Worm (Caenorhabditis elegans): Measurements from ENCODE around the gene aipr-1.

aipr-1 gene

ce11 chrII:6612544-6612943, 18.5 kb upstream of the aipr-1 start:
- no peak for TF ChIP-seq unc-62 (GFP tag; optimal IDR thresholded peaks at IDR 0.05)

ce11 chrII:6610262-6610661, 16.2 kb upstream of the aipr-1 start:
- TF ChIP-seq unc-62 (GFP tag; optimal IDR thresholded peaks at IDR 0.05): no peak

DNA sequence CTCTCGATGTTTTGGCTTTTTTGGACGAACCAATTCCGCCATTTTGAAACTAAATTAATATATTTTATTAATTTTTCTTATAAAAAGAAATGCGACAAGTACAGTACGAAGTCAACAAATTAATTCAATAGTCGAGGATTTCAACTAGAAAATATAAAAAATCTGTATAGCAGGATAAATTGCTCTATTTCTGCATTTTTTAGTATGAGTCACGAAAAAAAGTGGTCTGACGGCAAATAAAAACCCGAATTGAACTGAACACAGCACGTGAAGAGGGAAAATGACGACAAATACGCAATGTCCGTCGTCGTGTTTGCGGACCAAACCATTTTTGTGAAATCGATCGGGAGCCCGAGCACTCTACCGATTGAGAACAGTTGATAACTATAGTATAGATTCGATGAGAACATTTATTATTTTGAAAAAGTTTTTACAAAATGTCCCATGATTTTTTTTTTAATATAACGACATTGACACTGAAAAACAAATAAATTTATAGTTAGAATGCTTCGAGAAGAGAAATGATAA, 15.3 kb upstream of the aipr-1 start, which contains the start of gene epg-5:
epg-5 (minus strand) TSS at position 51 of the 528 bp plus-strand sequence.
- no peak for TF ChIP-seq unc-62 (GFP tag; optimal IDR thresholded peaks at IDR 0.05)

DNA sequence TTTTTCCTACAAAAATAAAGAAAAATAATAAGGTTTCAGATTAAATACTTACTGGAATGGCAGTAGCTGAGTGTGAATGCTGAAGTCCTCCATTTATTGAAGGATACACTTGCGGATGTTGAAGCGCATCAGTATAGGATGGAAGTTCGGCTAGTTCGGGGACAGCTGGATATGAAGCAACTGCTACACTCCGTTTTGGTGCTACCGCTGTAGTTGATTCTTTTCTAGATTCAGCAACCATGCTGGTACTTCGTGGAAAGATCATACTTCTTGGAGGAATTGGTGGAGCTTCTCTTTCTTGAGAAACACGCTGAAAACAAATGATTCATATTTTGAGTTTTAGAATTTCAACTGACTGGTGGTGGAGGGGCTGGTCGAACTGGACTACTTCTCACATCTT, 14.6 kb upstream of the aipr-1 start:
- no peak for TF ChIP-seq unc-62 (GFP tag; optimal IDR thresholded peaks at IDR 0.05)

DNA sequence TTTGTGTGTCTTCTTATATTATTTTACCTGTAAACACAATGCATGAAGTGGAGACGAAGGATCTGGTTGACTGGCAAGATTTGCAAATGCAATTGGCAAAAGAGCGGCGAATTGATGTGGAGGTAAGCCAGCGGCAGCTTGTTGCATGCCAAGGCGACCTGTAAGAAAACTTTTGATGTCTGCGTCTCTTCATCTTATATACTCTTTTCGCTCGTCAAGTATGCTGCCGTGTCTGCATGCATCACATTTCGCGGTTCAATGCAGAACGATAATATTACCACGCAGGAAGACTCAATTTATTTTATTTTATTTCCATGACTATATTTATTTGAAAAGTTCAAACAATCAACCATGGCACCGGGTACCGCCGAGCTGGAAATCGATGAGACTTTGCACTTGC, 6.9 kb upstream of the aipr-1 start, which contains the start of gene vps-33.2:
vps-33.2 (plus strand) TSS at position 244 of the 400 bp plus-strand sequence.
- no peak for TF ChIP-seq unc-62 (GFP tag; optimal IDR thresholded peaks at IDR 0.05)

DNA sequence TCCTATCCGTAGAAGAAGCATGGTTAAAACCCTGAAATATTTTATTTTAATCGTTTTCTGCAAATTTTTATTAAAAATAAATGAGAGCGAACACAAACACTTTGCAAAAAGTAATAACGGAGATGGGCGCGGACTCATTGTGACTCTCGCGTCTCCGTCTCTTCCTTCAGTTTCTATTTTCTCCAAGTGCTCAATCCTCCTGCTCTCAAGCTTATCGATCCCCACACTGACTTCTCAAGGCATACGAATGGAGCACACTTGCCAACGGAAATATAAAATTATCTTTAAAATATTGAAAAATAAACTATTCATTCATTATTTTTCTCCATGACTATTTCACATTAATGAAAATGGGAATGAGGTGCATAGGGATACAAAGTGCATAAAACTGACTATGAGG, 4.0 kb upstream of the aipr-1 start, which contains the start of gene dnj-8:
dnj-8 (minus strand) TSS at position 31 of the 400 bp plus-strand sequence.
- no peak for TF ChIP-seq unc-62 (GFP tag; optimal IDR thresholded peaks at IDR 0.05)

DNA sequence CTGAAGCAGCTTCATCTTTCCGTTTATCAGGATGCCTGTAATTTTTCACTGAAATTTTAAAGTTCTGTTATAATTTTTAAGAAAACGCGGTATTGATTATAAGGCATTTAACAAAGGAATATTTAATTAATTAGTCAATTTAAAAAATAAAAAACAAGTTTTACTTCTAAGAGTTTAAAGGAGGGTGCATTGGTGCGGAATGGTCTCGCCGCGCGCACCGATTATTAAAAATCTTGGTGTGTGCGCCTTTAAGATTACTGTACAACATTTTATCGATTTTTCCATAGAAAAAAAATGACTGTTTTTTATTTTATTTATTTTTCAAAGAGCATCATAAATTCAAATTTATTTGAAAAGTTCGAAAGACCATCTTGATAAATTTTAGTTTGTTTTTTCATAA, 3.5 kb upstream of the aipr-1 start:
- no peak for TF ChIP-seq unc-62 (GFP tag; optimal IDR thresholded peaks at IDR 0.05)

- TF ChIP-seq unc-62 (GFP tag; optimal IDR thresholded peaks at IDR 0.05): no peak
Measured at ce11 chrII:6592251-6592650, 1.8 kb downstream of the aipr-1 start, which contains the start of gene C56C10.9. Gene C56C10.9 (minus strand): TSS chrII:6592351.

- no peak for TF ChIP-seq unc-62 (GFP tag; optimal IDR thresholded peaks at IDR 0.05)
Measured at ce11 chrII:6591000-6591399, 3.1 kb downstream of the aipr-1 start.

- TF ChIP-seq unc-62 (GFP tag; optimal IDR thresholded peaks at IDR 0.05): no peak
Measured at ce11 chrII:6589408-6589807, 4.6 kb downstream of the aipr-1 start, which contains the start of gene vps-32.1. Gene vps-32.1 (plus strand): TSS chrII:6589708.

DNA sequence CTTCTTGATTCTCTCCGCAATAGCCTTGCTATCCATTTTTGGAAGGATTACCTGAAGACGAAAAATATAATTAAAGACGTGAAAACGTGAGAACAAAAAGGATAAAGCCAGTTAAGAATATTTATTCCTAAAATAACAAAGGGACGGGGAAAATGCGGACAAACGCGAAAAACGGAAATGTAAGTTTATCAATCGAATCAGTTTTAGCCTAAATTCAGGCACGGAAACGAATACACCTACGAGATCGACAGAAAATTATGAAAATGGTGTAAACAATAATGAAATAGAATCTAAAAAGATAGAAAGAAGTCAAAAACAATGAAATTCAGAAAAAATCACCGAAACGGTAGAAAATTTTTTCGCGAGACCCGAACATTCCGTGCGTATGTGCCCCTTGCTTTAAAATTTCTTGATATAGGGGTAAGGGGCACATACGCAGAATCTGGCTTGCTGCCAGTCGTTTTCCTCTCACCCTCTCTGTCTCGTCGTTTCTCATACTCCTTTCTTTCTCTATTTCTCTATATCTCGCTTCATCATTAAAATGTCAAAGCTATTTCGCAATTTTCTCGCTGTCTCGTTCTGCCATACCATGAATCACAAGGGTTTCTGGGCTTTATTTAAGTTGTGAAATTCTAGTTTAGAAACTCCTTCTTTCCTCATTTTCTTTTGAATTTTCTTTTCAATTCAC, 5.3 kb downstream of the aipr-1 start, which contains the start of gene icd-1:
icd-1 (minus strand) TSS at position 51 of the 688 bp plus-strand sequence.
- no peak for TF ChIP-seq unc-62 (GFP tag; optimal IDR thresholded peaks at IDR 0.05)

ce11 chrII:6587264-6587870, 6.7 kb downstream of the aipr-1 start, which contains the start of gene C56C10.7:
Gene C56C10.7 (minus strand): TSS chrII:6587575.
- no peak for TF ChIP-seq unc-62 (GFP tag; optimal IDR thresholded peaks at IDR 0.05)

ce11 chrII:6582758-6583157, 11.3 kb downstream of the aipr-1 start, which contains the start of gene C56C10.4:
Gene C56C10.4 (plus strand): TSS chrII:6583058.
- TF ChIP-seq unc-62 (GFP tag; optimal IDR thresholded peaks at IDR 0.05): no peak

DNA sequence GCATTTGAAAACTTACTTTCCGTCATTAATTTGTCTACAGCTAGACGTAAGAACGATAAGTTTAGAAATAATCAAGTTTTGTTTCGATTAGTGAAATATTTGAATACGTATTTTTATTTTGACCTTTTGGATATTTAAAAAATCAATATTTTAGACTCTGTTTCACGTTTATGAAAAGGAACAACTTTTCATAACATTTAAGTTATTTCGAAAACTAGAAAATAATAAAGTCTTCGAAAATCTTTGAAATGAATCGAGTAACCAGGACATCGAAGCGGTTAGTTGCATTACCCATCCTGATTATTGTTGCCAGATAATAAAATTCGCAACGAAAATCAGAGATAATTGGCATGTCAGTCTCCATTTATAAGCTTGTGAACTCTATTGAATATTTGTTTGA, 12.8 kb downstream of the aipr-1 start, which contains the start of gene C56C10.6:
C56C10.6 (minus strand) TSS at position 101 of the 400 bp plus-strand sequence.
- TF ChIP-seq unc-62 (GFP tag; optimal IDR thresholded peaks at IDR 0.05): no peak

ce11 chrII:6578378-6578777, 15.7 kb downstream of the aipr-1 start, which contains the start of gene sra-31:
Gene sra-31 (minus strand): TSS chrII:6578478.
- no peak for TF ChIP-seq unc-62 (GFP tag; optimal IDR thresholded peaks at IDR 0.05)

ce11 chrII:6575647-6576046, 18.4 kb downstream of the aipr-1 start, which contains the start of gene sra-29:
Gene sra-29 (minus strand): TSS chrII:6575747.
- no peak for TF ChIP-seq unc-62 (GFP tag; optimal IDR thresholded peaks at IDR 0.05)

All from whole organism, dauer.